Fruit fly (Drosophila melanogaster) whole organism, larva: ENCODE results near the gene CG46387.

Experiments
- noc ChIP-seq: fragments of 200-800 bp; sonication (Bioruptor generic); optimal IDR thresholded peaks from 3 replicates; lab custom pipeline; 2019; ENCODE audit warnings: missing biosample characterization, mild to moderate bottlenecking, missing genetic modification characterization, moderate library complexity

CG46387 gene

DNA sequence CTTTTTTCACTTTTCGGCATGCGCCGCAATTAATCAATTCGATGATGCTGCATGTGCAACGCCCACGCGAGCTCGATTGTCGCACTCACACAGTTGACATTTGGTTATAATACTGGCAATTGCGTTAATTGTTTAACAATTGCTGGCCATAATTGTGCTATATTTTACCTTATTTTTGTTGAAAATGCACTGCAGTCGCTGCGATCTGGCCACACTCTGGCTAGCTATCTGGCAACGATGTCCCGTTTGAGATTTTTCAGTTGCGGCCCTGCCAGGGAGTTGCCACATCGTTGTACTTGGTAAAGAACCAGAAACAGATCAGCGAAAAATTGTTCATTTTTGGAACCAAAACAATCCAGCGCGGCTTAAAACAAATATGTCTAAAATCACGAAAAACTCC is at the start of gene CG46387, which contains the start of gene CG6707:
Gene CG46387 (plus strand): TSS at position 272 of the 400 bp plus-strand sequence.
Gene CG6707 (minus strand): TSS at position 221 of the 400 bp plus-strand sequence.
- TF ChIP-seq noc (tag; lab: Kevin White, UChicago) = no peak

dm6 chr3L:9848744-9849143 is 49.7 kb upstream of the CG46387 start:
- TF ChIP-seq noc (tag; lab: Kevin White, UChicago) = no peak

DNA sequence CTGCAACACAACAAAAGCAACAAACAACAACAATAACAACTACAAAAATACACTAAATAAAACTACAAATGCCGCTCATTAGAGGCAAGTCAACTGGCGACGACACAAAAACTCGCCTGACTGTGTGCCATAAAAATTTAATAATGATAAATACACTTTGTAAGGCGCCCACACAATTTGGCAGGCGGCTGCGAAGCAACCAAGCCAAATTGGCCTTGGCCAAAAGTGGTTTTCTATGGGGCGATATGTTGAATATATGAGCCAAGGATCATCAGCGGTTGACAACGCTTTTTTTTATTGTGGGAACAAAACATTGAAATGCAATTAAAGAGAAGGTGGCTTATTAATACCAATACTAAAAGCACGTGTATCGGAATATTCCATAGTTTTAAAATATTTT is 48.3 kb upstream of the CG46387 start:
- TF ChIP-seq noc (tag; lab: Kevin White, UChicago) = no peak

- no peak for TF ChIP-seq noc (tag; lab: Kevin White, UChicago)
Observed at dm6 chr3L:9851000-9851671, 47.3 kb upstream of the CG46387 start.

dm6 chr3L:9853140-9853746 is 45.2 kb upstream of the CG46387 start:
- no peak for TF ChIP-seq noc (tag; lab: Kevin White, UChicago)

DNA sequence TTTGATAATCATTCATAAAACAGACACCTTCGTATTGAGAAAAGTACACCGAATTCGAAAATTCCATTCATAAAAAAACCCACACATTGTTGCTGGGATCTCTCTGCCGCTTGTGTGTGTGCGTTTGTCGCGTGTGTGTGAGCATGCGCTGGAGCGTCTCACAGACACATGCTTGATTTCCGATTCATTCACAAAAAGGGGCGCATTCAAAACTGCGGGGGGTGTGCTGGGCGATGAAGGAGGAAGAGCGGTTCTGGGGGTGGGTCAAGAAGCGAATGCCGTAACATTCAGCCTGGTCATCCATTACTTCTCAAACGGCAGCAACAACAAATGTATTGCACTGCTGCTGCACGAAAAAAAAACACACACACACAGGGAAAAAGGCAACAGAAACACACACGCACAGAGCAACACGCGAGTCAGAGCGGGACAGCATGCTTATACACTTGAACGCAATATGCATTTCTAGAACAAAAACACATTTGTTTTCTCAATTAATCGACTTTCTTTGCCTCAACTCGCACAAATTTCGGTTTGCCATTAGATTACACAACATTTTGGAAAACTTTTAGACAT is 44.4 kb upstream of the CG46387 start:
- no peak for TF ChIP-seq noc (tag; lab: Kevin White, UChicago)

dm6 chr3L:9854583-9855519 is 43.6 kb upstream of the CG46387 start, which contains the start of gene RasGAP1:
RasGAP1 (minus strand) TSS chr3L:9855285.
- TF ChIP-seq noc (tag; lab: Kevin White, UChicago) = no peak

dm6 chr3L:9855784-9856426 is 42.5 kb upstream of the CG46387 start:
- peak; percentile 85 for TF ChIP-seq noc (tag; lab: Kevin White, UChicago)

- TF ChIP-seq noc (tag; lab: Kevin White, UChicago) = no peak
Observed at dm6 chr3L:9856430-9857218, 41.8 kb upstream of the CG46387 start.

- TF ChIP-seq noc (tag; lab: Kevin White, UChicago) = no peak
Observed at dm6 chr3L:9859624-9860023, 38.8 kb upstream of the CG46387 start, which contains the start of gene CG10809. CG10809 (minus strand) TSS chr3L:9859889.

- TF ChIP-seq noc (tag; lab: Kevin White, UChicago) = no peak
Observed at dm6 chr3L:9863656-9864055, 34.8 kb upstream of the CG46387 start.

DNA sequence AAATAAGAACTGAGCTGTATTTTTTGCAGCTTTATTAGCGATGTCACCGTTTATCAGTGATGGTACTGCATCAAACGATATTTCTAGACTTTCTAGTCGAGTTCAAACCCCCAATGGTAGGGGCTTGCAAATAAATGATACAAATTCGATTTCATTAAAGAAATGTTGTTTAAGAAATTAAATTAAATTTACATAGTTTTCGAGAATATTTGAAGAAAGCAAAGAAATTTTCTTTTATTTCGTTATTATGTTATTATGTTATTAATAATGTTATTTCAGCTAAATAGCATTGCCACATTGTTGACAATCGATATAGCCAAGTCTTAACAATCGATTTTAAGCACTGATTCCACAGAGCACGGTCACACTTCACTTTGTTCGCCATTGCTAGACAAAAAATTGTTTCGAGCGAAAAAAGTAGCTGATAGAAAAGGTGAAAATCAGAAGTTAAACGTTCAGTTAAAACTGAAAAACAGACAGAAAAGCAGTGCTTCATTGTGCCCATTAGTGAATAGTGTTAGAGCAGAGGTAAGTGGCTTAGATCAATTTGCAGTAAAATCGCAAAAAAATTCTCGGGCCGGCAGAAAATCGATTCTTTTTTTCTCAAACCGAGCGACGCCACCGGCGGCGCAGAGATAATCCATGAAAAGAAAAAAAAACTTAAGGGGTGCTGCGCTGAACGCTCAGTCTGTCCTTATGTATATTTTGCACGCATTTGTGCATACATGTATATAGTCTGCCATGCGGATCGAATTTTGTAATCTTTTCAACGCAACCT is 34.0 kb upstream of the CG46387 start, which contains the start of the genes iPLA2-VIA and Ciz1:
Gene iPLA2-VIA (minus strand): TSS at position 75 of the 778 bp plus-strand sequence.
Gene Ciz1 (plus strand): TSS at position 365 of the 778 bp plus-strand sequence.
- TF ChIP-seq noc (tag; lab: Kevin White, UChicago) = no peak

DNA sequence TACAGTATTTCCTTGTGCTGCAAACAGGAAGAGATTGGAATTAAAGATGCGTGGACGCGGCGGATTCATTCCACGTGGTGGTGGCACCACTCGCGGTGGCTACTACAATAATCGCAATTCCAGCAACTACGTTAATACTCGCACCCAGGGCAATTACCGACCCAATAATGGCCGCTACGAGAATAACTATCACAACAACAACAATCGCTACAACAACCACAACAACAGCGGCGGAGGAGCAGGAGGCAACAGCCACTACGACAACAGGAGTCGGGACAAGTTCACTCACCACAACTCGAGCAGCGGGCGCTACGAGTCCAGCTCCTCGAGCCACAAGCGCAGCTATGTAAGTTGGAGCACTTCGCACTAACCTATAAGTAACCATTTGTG is 33.4 kb upstream of the CG46387 start:
- TF ChIP-seq noc (tag; lab: Kevin White, UChicago) = no peak
